Fruit fly (Drosophila melanogaster): ENCODE measurements around the gene Yp3.

Gene Yp3

DNA sequence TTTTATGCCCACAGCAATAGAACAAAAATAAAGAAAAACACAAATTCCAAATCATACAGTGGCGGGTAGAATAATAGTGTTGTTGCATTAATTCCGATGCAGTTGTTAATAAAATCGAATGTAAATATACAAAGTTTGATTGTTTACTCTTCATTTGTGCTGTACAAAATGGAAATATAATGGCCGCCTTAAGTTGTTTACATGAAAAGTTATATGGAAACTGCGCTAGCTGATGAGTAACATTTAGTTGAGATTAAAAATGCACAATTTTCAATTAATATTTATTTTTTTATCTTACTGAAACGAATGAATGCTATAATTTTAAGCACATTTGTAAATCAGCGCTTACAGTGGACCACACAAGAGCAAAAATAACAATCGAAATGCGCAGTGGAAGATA, 24.5 kb upstream of the Yp3 start:
- TF ChIP-seq CG11695 (GFP tag; IDR thresholded peaks at IDR 0.05) (peak; percentile 56; the same call in 2 of the 3 replicates), CG4617 (GFP tag; optimal IDR thresholded peaks at IDR 0.05; ENCODE audit: borderline replicate concordance) (no peak), CG4328 (GFP tag; optimal IDR thresholded peaks at IDR 0.05) (no peak), Pdp1 (GFP tag; optimal IDR thresholded peaks at IDR 0.05) (no peak), ind (GFP tag; optimal IDR thresholded peaks at IDR 0.05) (no peak), pan (optimal IDR thresholded peaks at IDR 0.05) (no peak), pan (GFP tag; optimal IDR thresholded peaks at IDR 0.05 in 1 of 2, IDR thresholded peaks at IDR 0.05 in 1 of 2) (peak in 1 of 2 experiments; percentile 21), NC2β (GFP tag; optimal IDR thresholded peaks at IDR 0.05) (no peak), CG17829 (tag; optimal IDR thresholded peaks at IDR 0.05) (peak; percentile 19), CG10979 (tag; optimal IDR thresholded peaks at IDR 0.05) (peak; percentile 29), Doc2 (GFP tag; IDR thresholded peaks at IDR 0.05) (no peak), Vsx1 (GFP tag; optimal IDR thresholded peaks at IDR 0.05) (no peak), CG2120 (GFP tag; optimal IDR thresholded peaks at IDR 0.05) (peak; percentile 24), Rfx (GFP tag; IDR thresholded peaks at IDR 0.05) (0 out of 2 replicates have a peak, but pooled peaks have one; percentile 15), Lim3 (GFP tag; IDR thresholded peaks at IDR 0.05) (no peak), salm (tag; optimal IDR thresholded peaks at IDR 0.05) (no peak), CG4424 (GFP tag; optimal IDR thresholded peaks at IDR 0.05) (peak; percentile 5), fd102C (GFP tag; optimal IDR thresholded peaks at IDR 0.05) (no peak), Abd-B (GFP tag; optimal IDR thresholded peaks at IDR 0.05) (no peak), CG1602 (GFP tag; optimal IDR thresholded peaks at IDR 0.05) (no peak), sens (GFP tag) (peak; percentile 70), pros (GFP tag; optimal IDR thresholded peaks at IDR 0.05) (no peak), Dad (GFP tag; optimal IDR thresholded peaks at IDR 0.05) (no peak), CG18262 (tag; optimal IDR thresholded peaks at IDR 0.05) (peak; percentile 33), CG2875 (GFP tag; optimal IDR thresholded peaks at IDR 0.05) (no peak), CG2712 (tag; optimal IDR thresholded peaks at IDR 0.05) (peak; percentile 22), CG17328 (GFP tag; IDR thresholded peaks at IDR 0.05) (no peak), CG10543 (GFP tag; optimal IDR thresholded peaks at IDR 0.05) (no peak), lilli (GFP tag; optimal IDR thresholded peaks at IDR 0.05) (peak; percentile 13), row (GFP tag; IDR thresholded peaks at IDR 0.05) (peak; percentile 28; the same call in 1 of the 3 replicates), Drgx (GFP tag; IDR thresholded peaks at IDR 0.05) (peak; percentile 60), Antp (GFP tag; optimal IDR thresholded peaks at IDR 0.05) (no peak), CG33213 (GFP tag; optimal IDR thresholded peaks at IDR 0.05) (no peak), CG14014 (GFP tag; IDR thresholded peaks at IDR 0.05) (0 out of 2 replicates have a peak, but pooled peaks have one; percentile 12), Ptx1 (GFP tag; IDR thresholded peaks at IDR 0.05) (peak; percentile 20; the same call in 1 of the 2 replicates), Hr39 (optimal IDR thresholded peaks at IDR 0.05) (no peak), ssp (GFP tag; IDR thresholded peaks at IDR 0.05) (no peak), CG30403 (GFP tag; optimal IDR thresholded peaks at IDR 0.05) (peak; percentile 27), trem (tag; optimal IDR thresholded peaks at IDR 0.05) (no peak), CG43689 (GFP tag; IDR thresholded peaks at IDR 0.05) (no peak), az2 (GFP tag; optimal IDR thresholded peaks at IDR 0.05) (peak; percentile 7), mirr (GFP tag; optimal IDR thresholded peaks at IDR 0.05) (no peak), phol (tag; optimal IDR thresholded peaks at IDR 0.05) (peak; percentile 25), so (GFP tag; IDR thresholded peaks at IDR 0.05) (no peak), ATbp (GFP tag; optimal IDR thresholded peaks at IDR 0.05) (no peak), CG16813 (GFP tag; IDR thresholded peaks at IDR 0.05; ENCODE audit: partially characterized antibody) (no peak), Sox100B (GFP tag; optimal IDR thresholded peaks at IDR 0.05) (peak; percentile 29), ato (GFP tag; IDR thresholded peaks at IDR 0.05; ENCODE audit: partially characterized antibody) (no peak), fd64A (GFP tag; optimal IDR thresholded peaks at IDR 0.05) (no peak), CG10267 (tag; optimal IDR thresholded peaks at IDR 0.05) (peak; percentile 21), CG6689 (GFP tag; IDR thresholded peaks at IDR 0.05) (no peak), Aef1 (GFP tag; IDR thresholded peaks at IDR 0.05) (no peak)
